Fruit fly (Drosophila melanogaster): ENCODE data around the gene CG1847.

Gene CG1847

DNA sequence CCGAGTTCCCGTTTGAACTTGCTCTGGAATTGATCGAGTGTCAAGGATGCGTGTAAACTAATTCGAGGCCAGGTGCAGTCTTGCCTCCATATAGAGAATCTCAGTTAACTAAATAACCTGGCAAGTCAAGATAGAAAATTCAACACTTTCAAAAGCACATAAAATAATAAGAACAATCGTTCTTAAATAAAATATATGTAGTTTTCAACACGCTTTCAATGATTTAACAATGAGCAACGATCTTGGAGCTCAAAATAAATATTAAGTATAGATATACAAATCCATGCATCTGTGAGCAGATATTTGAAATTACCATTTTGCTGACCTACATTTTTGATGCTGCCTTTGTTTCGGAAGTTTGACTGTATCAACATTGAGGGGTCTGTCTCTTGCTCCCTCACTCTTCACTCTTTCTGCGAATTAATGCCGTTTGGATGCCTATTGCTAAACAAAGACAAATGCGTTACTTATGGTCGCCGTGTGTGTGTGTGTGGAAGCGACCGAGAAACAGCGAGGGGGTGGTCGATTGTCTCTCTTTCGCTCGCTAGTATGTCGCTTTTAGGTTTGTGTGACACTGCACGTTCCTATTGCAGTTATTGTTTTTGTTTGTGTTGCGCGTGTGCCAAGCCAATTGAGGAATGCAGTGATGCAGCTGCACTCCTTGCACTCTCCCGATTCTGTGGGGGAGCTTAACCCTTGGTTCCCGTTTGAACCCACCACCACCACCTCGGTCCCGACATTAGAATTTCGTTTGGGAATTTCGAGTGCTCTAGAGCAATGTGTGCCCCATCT lies 48.5 kb upstream of the CG1847 start:
- peak; percentile 89 for TF ChIP-seq CG15336 (GFP tag; IDR thresholded peaks at IDR 0.05)
- TF ChIP-seq CG11902 (GFP tag; optimal IDR thresholded peaks at IDR 0.05) = no peak
- TF ChIP-seq CG11294 (GFP tag; IDR thresholded peaks at IDR 0.05) = peak; percentile 84; the same call in 1 of the 2 replicates
- TF ChIP-seq CG31627 (GFP tag; optimal IDR thresholded peaks at IDR 0.05) = peak; percentile 49
- peak; percentile 78 for TF ChIP-seq pdm3 (GFP tag; optimal IDR thresholded peaks at IDR 0.05)
- TF ChIP-seq CG8632 (GFP tag; optimal IDR thresholded peaks at IDR 0.05) = peak; percentile 5
- no peak for TF ChIP-seq CG6854 (GFP tag; optimal IDR thresholded peaks at IDR 0.05)
- TF ChIP-seq fd85E (GFP tag; optimal IDR thresholded peaks at IDR 0.05) = no peak
- peak; percentile 76 for TF ChIP-seq Gug (GFP tag; IDR thresholded peaks at IDR 0.05)
- TF ChIP-seq fd59A (GFP tag; optimal IDR thresholded peaks at IDR 0.05) = no peak
- TF ChIP-seq CG16779 (tag; optimal IDR thresholded peaks at IDR 0.05) = no peak
- TF ChIP-seq dac (GFP tag; optimal IDR thresholded peaks at IDR 0.05) = peak; percentile 85
- TF ChIP-seq fkh (GFP tag; optimal IDR thresholded peaks at IDR 0.05) = no peak
- peak; percentile 84 for TF ChIP-seq eg (GFP tag; IDR thresholded peaks at IDR 0.05)
- TF ChIP-seq Ets21C (GFP tag; optimal IDR thresholded peaks at IDR 0.05) = peak; percentile 18
- TF ChIP-seq Met (GFP tag; optimal IDR thresholded peaks at IDR 0.05) = peak; percentile 53
- TF ChIP-seq CG10669 (GFP tag; optimal IDR thresholded peaks at IDR 0.05) = peak; percentile 22
- peak; percentile 63 for TF ChIP-seq topi (GFP tag; optimal IDR thresholded peaks at IDR 0.05)
- peak; percentile 84 for TF ChIP-seq CG8119 (GFP tag; IDR thresholded peaks at IDR 0.05)
- TF ChIP-seq CG4318 (GFP tag; optimal IDR thresholded peaks at IDR 0.05) = peak; percentile 82
- TF ChIP-seq OdsH (GFP tag; optimal IDR thresholded peaks at IDR 0.05) = peak; percentile 73
- peak; percentile 53 for TF ChIP-seq Sox14 (GFP tag; optimal IDR thresholded peaks at IDR 0.05)
- TF ChIP-seq acj6 (GFP tag; optimal IDR thresholded peaks at IDR 0.05) = peak; percentile 55
- TF ChIP-seq Lpt (GFP tag; optimal IDR thresholded peaks at IDR 0.05) = peak; percentile 77
- peak; percentile 93 for TF ChIP-seq Eip78C (GFP tag)
- TF ChIP-seq Sox15 (GFP tag; optimal IDR thresholded peaks at IDR 0.05) = peak; percentile 3
- no peak for TF ChIP-seq CG9139 (GFP tag; optimal IDR thresholded peaks at IDR 0.05)
- TF ChIP-seq ss (GFP tag; optimal IDR thresholded peaks at IDR 0.05) = no peak
- peak; percentile 84 for TF ChIP-seq CG6276 (GFP tag; optimal IDR thresholded peaks at IDR 0.05)
- peak; percentile 12 for TF ChIP-seq Ets96B (tag; optimal IDR thresholded peaks at IDR 0.05)
- TF ChIP-seq Blimp-1 (GFP tag; optimal IDR thresholded peaks at IDR 0.05) = no peak
- peak; percentile 7 for TF ChIP-seq vri (GFP tag; optimal IDR thresholded peaks at IDR 0.05)
- peak; percentile 86 for TF ChIP-seq Hr4 (GFP tag; optimal IDR thresholded peaks at IDR 0.05)
- TF ChIP-seq salr (GFP tag; optimal IDR thresholded peaks at IDR 0.05) = peak; percentile 9 to 75
- TF ChIP-seq Smox (GFP tag; optimal IDR thresholded peaks at IDR 0.05) = peak; percentile 39
- TF ChIP-seq Eip93F (GFP tag; optimal IDR thresholded peaks at IDR 0.05) = no peak
- TF ChIP-seq Eip75B (GFP tag; optimal IDR thresholded peaks at IDR 0.05) = peak; percentile 50
- TF ChIP-seq CG34406 (GFP tag; optimal IDR thresholded peaks at IDR 0.05) = peak; percentile 22
- TF ChIP-seq Sox102F (GFP tag; optimal IDR thresholded peaks at IDR 0.05) = peak; percentile 50
- peak; percentile 37 for TF ChIP-seq CG3032 (tag; optimal IDR thresholded peaks at IDR 0.05)
- peak; percentile 60 for TF ChIP-seq esn (GFP tag; optimal IDR thresholded peaks at IDR 0.05)
- peak; percentile 70 for TF ChIP-seq achi (GFP tag; optimal IDR thresholded peaks at IDR 0.05)
- TF ChIP-seq CG6163 (GFP tag; IDR thresholded peaks at IDR 0.05) = peak; percentile 53
- TF ChIP-seq CG10631 (GFP tag; optimal IDR thresholded peaks at IDR 0.05) = peak; percentile 61
- TF ChIP-seq dsx (GFP tag; optimal IDR thresholded peaks at IDR 0.05; ENCODE audit: poor library complexity, severe bottlenecking) = no peak
- peak; percentile 58 for TF ChIP-seq lz (GFP tag; optimal IDR thresholded peaks at IDR 0.05)
- TF ChIP-seq CG11762 (GFP tag; optimal IDR thresholded peaks at IDR 0.05; ENCODE audit: insufficient read depth) = peak; percentile 48
- peak; percentile 59 for TF ChIP-seq net (GFP tag; optimal IDR thresholded peaks at IDR 0.05)
- peak; percentile 93 for TF ChIP-seq CG32006 (GFP tag; optimal IDR thresholded peaks at IDR 0.05)
- peak; percentile 79 for TF ChIP-seq svp (GFP tag)
